Worm (Caenorhabditis elegans) whole organism, late embryonic: Measurements from ENCODE around the gene C10B5.3.

ENCODE experiments used
- C08G9.2 ChIP-seq: sonication (generic microtip); optimal IDR thresholded peaks from 2 replicates; lab custom pipeline; 2016; ENCODE audit warnings: mild to moderate bottlenecking, missing genetic modification characterization, moderate library complexity, missing compliant biosample characterization
- C38D4.7 ChIP-seq: fragments of 200-800 bp; sonication (Bioruptor generic); optimal IDR thresholded peaks from 2 replicates; lab custom pipeline; 2018; ENCODE audit warnings: mild to moderate bottlenecking, missing genetic modification characterization, moderate library complexity, missing compliant biosample characterization
- F13H6.1 ChIP-seq: sonication (generic microtip); optimal IDR thresholded peaks from 2 replicates; lab custom pipeline; 2016; ENCODE audit warnings: missing genetic modification characterization, missing compliant biosample characterization
- K09A11.1 ChIP-seq: sonication (generic microtip); optimal IDR thresholded peaks from 2 replicates; lab custom pipeline; 2017; ENCODE audit warnings: antibody characterized with exemption, mild to moderate bottlenecking, missing genetic modification characterization, missing compliant biosample characterization; ENCODE audit not compliant: insufficient read depth
- T23F11.4 ChIP-seq: fragments of 200-800 bp; sonication (Bioruptor generic); optimal IDR thresholded peaks from 2 replicates; lab custom pipeline; 2018; ENCODE audit warnings: mild to moderate bottlenecking, missing genetic modification characterization, missing compliant biosample characterization
- ahr-1 ChIP-seq: sonication (generic microtip); optimal IDR thresholded peaks from 2 replicates; lab custom pipeline; 2016; ENCODE audit warnings: missing genetic modification characterization, missing compliant biosample characterization
- ama-1 ChIP-seq: fragments of 150-350 bp; optimal IDR thresholded peaks from 2 replicates; lab custom pipeline; 2014
- ceh-14 ChIP-seq: sonication (generic microtip); optimal IDR thresholded peaks from 2 replicates; lab custom pipeline; 2016; ENCODE audit warnings: missing genotype, missing genetic modification characterization, missing compliant biosample characterization
- ceh-18 ChIP-seq: sonication (generic microtip); optimal IDR thresholded peaks from 2 replicates; lab custom pipeline; 2016; ENCODE audit warnings: missing genetic modification characterization, missing compliant biosample characterization
- ceh-19 ChIP-seq: fragments of 200-800 bp; sonication (Bioruptor generic); optimal IDR thresholded peaks from 2 replicates; lab custom pipeline; 2018; ENCODE audit warnings: mild to moderate bottlenecking, missing genetic modification characterization, missing compliant biosample characterization
- ceh-22 ChIP-seq: sonication (generic microtip); optimal IDR thresholded peaks from 2 replicates; lab custom pipeline; 2017; ENCODE audit warnings: missing biosample characterization, missing genetic modification characterization
- ceh-24 ChIP-seq: sonication (generic microtip); optimal IDR thresholded peaks from 2 replicates; lab custom pipeline; 2016; ENCODE audit warnings: mild to moderate bottlenecking, missing genetic modification characterization, missing compliant biosample characterization
- ceh-31 ChIP-seq: sonication (generic microtip); optimal IDR thresholded peaks from 2 replicates; lab custom pipeline; 2016; ENCODE audit warnings: missing genetic modification characterization, missing compliant biosample characterization
- ceh-48 ChIP-seq: sonication (generic microtip); optimal IDR thresholded peaks from 2 replicates; lab custom pipeline; 2016; ENCODE audit warnings: missing genetic modification characterization, inconsistent platforms, missing compliant biosample characterization
- che-1 ChIP-seq: sonication (generic microtip); optimal IDR thresholded peaks from 2 replicates; lab custom pipeline; 2016; ENCODE audit warnings: mild to moderate bottlenecking, missing genetic modification characterization, missing compliant biosample characterization
- elt-2 ChIP-seq: sonication (generic microtip); optimal IDR thresholded peaks from 2 replicates; lab custom pipeline; 2016; ENCODE audit warnings: missing genetic modification reagents, missing genetic modification characterization, missing compliant biosample characterization
- ets-4 ChIP-seq: sonication (generic microtip); optimal IDR thresholded peaks from 2 replicates; lab custom pipeline; 2016; ENCODE audit warnings: missing genetic modification characterization, missing compliant biosample characterization
- eyg-1 ChIP-seq: sonication (generic microtip); optimal IDR thresholded peaks from 2 replicates; lab custom pipeline; 2016; ENCODE audit warnings: missing genotype, missing genetic modification characterization, missing compliant biosample characterization
- fax-1 ChIP-seq: sonication (generic microtip); optimal IDR thresholded peaks from 2 replicates; lab custom pipeline; 2016; ENCODE audit warnings: missing genotype, missing genetic modification characterization, missing compliant biosample characterization
- fkh-10 ChIP-seq: fragments of 150-350 bp; optimal IDR thresholded peaks from 2 replicates; lab custom pipeline; 2014; ENCODE audit warnings: missing biosample characterization, missing genetic modification reagents, missing genetic modification characterization
- fkh-6 ChIP-seq: sonication (generic microtip); optimal IDR thresholded peaks from 2 replicates; lab custom pipeline; 2016; ENCODE audit warnings: missing genetic modification characterization, missing compliant biosample characterization
- gmeb-2 ChIP-seq: sonication (generic microtip); optimal IDR thresholded peaks from 2 replicates; lab custom pipeline; 2016; ENCODE audit warnings: missing genetic modification characterization, inconsistent platforms, missing compliant biosample characterization
- hlh-15 ChIP-seq: sonication (generic microtip); optimal IDR thresholded peaks from 2 replicates; lab custom pipeline; 2016; ENCODE audit warnings: missing genetic modification characterization, missing compliant biosample characterization
- hlh-6 ChIP-seq: sonication (generic microtip); optimal IDR thresholded peaks from 2 replicates; lab custom pipeline; 2016; ENCODE audit warnings: missing genotype, missing genetic modification characterization, missing compliant biosample characterization
- lim-6 ChIP-seq: sonication (generic microtip); optimal IDR thresholded peaks from 2 replicates; lab custom pipeline; 2016; ENCODE audit warnings: missing genetic modification characterization, missing compliant biosample characterization
- madf-2 ChIP-seq: sonication (generic microtip); optimal IDR thresholded peaks from 2 replicates; lab custom pipeline; 2017; ENCODE audit warnings: missing genetic modification characterization, missing compliant biosample characterization
- mec-3 ChIP-seq: sonication (generic microtip); optimal IDR thresholded peaks from 2 replicates; lab custom pipeline; 2016; ENCODE audit warnings: borderline replicate concordance, missing genetic modification characterization, missing compliant biosample characterization
- nhr-11 ChIP-seq: fragments of 150-350 bp; optimal IDR thresholded peaks from 2 replicates; lab custom pipeline; 2014; ENCODE audit warnings: missing biosample characterization, missing genetic modification characterization
- pax-1 ChIP-seq: fragments of 150-350 bp; optimal IDR thresholded peaks from 2 replicates; lab custom pipeline; 2014; ENCODE audit warnings: missing biosample characterization, missing genetic modification characterization
- sox-4 ChIP-seq: sonication (generic microtip); optimal IDR thresholded peaks from 2 replicates; lab custom pipeline; 2017; ENCODE audit warnings: mild to moderate bottlenecking, missing genetic modification characterization, inconsistent platforms, missing compliant biosample characterization
- ttx-3 ChIP-seq: sonication (generic microtip); optimal IDR thresholded peaks from 2 replicates; lab custom pipeline; 2016; ENCODE audit warnings: missing genetic modification reagents, missing genetic modification characterization, missing compliant biosample characterization
- unc-3 ChIP-seq, 2 experiments: fragments of 200-800 bp in 1 of 2; sonication (Bioruptor generic) in 1 of 2; sonication (generic microtip) in 1 of 2; conservative IDR thresholded peaks in 1 of 2; optimal IDR thresholded peaks in 1 of 2; 2 replicates each; pipeline versions ENCODE4 v1.3.6 to Lab custom; 2016 to 2022; ENCODE audit warnings: missing compliant biosample characterization in 2 of 2, missing genetic modification characterization in 2 of 2, missing genetic modification reagents in 1 of 2
- unc-42 ChIP-seq: sonication (generic microtip); optimal IDR thresholded peaks from 2 replicates; lab custom pipeline; 2016; ENCODE audit warnings: missing genotype, missing genetic modification characterization, missing compliant biosample characterization
- unc-55 ChIP-seq: sonication (generic microtip); optimal IDR thresholded peaks from 2 replicates; lab custom pipeline; 2017; ENCODE audit warnings: missing biosample characterization, missing genetic modification reagents, missing genetic modification characterization
- unc-86 ChIP-seq: sonication (generic microtip); optimal IDR thresholded peaks from 2 replicates; lab custom pipeline; 2016; ENCODE audit warnings: missing genetic modification characterization, missing compliant biosample characterization

The C10B5.3 gene

DNA sequence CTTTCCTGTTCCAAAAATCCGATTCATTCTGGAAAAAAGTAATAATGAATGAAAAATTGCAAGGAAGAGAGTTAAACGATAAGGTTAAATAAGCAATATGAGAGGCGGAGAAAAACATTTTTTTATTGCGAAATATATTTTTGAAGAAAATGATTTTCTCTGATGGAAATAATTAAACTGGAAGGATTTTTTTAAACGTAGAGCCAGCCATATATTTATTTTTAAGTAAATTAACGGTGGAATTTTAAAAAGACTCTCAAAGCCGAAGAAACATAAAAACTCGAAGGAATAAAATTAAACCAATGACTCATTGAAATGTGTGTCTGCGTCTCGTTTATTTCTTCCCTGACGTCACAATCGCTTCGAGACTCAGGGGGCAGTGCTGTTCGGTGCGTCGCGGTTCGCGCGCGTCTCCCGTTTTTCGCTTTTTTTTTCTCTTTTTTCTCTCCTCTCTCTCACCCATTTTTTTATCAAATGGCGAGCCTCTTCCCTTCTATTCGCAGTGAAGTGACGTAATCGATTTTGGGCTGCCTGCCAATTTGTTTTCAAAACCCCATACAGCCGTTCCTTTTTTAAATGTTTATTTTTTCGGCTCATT is 18.2 kb upstream of the C10B5.3 start, which contains the start of gene vps-60 (continued):
- no peak for TF ChIP-seq ceh-19 (GFP tag; lab: Kevin White, UChicago)
- no peak for TF ChIP-seq fkh-6
- TF ChIP-seq F13H6.1 (tag; lab: Kevin White, UChicago), result no peak
- peak; percentile 9 for TF ChIP-seq pax-1 (tag; lab: Kevin White, UChicago)
- TF ChIP-seq gmeb-2 (tag; lab: Kevin White, UChicago), result no peak
- peak; percentile 3 for TF ChIP-seq che-1 (tag; lab: Kevin White, UChicago)
- TF ChIP-seq unc-55 (GFP tag; lab: Kevin White, UChicago), result peak; percentile 61
- no peak for TF ChIP-seq eyg-1
- no peak for TF ChIP-seq unc-3 (GFP tag; conservative IDR thresholded peaks at IDR 0.05; lab: Robert Waterston, UW)
- peak; percentile 4 for TF ChIP-seq unc-3 (tag; optimal IDR thresholded peaks at IDR 0.05; lab: Kevin White, UChicago)
- no peak for TF ChIP-seq C08G9.2
- TF ChIP-seq fkh-10 (GFP tag; lab: Kevin White, UChicago), result no peak
- peak; percentile 34 for TF ChIP-seq ets-4 (tag; lab: Kevin White, UChicago)
- TF ChIP-seq K09A11.1 (tag; lab: Kevin White, UChicago), result no peak
- TF ChIP-seq unc-42 (tag; lab: Kevin White, UChicago), result peak; percentile 88

DNA sequence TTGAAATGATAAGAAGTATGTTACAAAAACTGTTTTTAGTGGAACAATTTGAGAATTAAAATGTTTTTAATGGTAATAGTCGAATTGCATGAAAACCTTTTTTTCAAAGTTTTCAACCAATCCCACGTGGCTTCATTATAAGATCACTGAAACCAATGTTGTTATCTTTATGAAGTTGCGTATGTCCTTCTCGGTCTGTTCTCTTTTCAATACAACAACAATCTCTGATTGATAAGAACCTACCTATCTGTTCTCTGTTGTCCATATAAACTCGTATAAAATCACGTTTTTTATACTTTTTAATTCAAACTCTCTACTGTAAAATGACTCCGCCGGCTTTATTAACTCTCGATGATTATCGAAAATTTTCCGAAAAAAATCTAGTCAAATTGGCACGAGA is 15.3 kb upstream of the C10B5.3 start, which contains the start of gene F41E6.5:
Gene F41E6.5, plus strand, starts transcription at position 209 of the 400 bp plus-strand sequence.
- TF ChIP-seq C38D4.7 (no peak), fax-1 (no peak), elt-2 (tag; lab: Kevin White, UChicago) (peak; percentile 65)
- TF ChIP-seq, all 69 proteins: peak for 1

DNA sequence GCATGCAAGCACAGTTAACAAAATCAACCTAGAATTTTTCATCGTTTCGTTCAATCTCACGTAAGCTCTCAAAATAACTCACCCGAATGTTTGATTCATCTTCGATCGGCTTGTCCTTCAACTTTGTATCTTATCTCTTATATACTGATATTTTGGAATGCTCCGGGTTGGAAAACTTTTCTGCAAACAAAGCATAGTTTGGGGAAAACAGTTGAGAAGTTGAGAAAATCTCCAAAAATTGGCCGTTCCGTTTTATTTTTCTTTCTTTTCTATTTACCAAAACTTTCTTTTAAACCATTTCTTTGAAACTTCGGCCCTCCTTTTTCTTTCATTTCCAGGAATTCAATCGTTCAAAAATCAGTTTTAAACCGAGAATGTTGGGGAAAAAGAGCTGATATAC is 14.7 kb upstream of the C10B5.3 start, which contains the start of gene F41E6.15:
Gene F41E6.15, minus strand, starts transcription at position 101 of the 400 bp plus-strand sequence.
- no peak for TF ChIP-seq ceh-22 (tag; lab: Kevin White, UChicago)
- no peak for TF ChIP-seq unc-86 (tag; lab: Kevin White, UChicago)
- no peak for TF ChIP-seq ceh-48 (tag; lab: Kevin White, UChicago)
- no peak for TF ChIP-seq lim-6 (tag; lab: Kevin White, UChicago)
- TF ChIP-seq hlh-15 (tag; lab: Kevin White, UChicago), result no peak
- TF ChIP-seq hlh-6 (tag; lab: Kevin White, UChicago), result no peak
- no peak for TF ChIP-seq ceh-31 (tag; lab: Kevin White, UChicago)
- no peak for TF ChIP-seq madf-2 (tag; lab: Kevin White, UChicago)
- TF ChIP-seq C38D4.7, result no peak
- no peak for TF ChIP-seq ceh-14 (tag; lab: Kevin White, UChicago)
- TF ChIP-seq mec-3 (tag; lab: Kevin White, UChicago), result no peak

DNA sequence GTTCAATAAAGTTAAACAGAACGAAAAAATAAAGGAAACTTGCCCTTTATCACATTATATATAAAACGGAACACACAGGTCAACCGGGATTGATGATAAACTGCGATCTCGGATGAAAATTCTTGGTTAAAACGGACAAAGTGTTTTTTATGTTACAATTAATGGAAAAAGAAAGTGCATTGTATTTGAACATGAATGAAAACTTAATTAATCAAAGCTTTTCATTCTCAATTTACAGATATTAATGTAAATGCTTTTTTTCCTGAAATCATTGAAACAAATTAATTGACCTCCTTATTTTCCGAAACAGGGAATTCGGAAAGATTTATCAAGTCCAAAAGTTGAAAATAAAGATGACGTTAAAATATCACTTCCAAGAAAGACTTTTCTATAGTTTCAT is 13.4 kb upstream of the C10B5.3 start, which contains the start of gene F41E6.8:
Gene F41E6.8, minus strand, starts transcription at position 101 of the 400 bp plus-strand sequence.
- no peak for TF ChIP-seq ama-1 (lab: Kevin White, UChicago)
- TF ChIP-seq ahr-1 (tag; lab: Kevin White, UChicago), result no peak
- TF ChIP-seq sox-4, result no peak
- TF ChIP-seq lim-6 (tag; lab: Kevin White, UChicago), result no peak
- no peak for TF ChIP-seq K09A11.1 (tag; lab: Kevin White, UChicago)
- TF ChIP-seq ceh-22 (tag; lab: Kevin White, UChicago), result no peak
- no peak for TF ChIP-seq ceh-18 (tag; lab: Kevin White, UChicago)
- no peak for TF ChIP-seq ttx-3 (tag; lab: Kevin White, UChicago)
- TF ChIP-seq elt-2 (tag; lab: Kevin White, UChicago), result no peak
- TF ChIP-seq T23F11.4 (GFP tag; lab: Kevin White, UChicago), result no peak
- no peak for TF ChIP-seq ceh-24 (tag; lab: Kevin White, UChicago)
- TF ChIP-seq nhr-11, result no peak
- TF ChIP-seq, all 69 proteins: peak for 0
